Worm (Caenorhabditis elegans) whole organism, L4 larva: Measurements from ENCODE around the gene C15C8.5.

Source experiments
- F10B5.3 ChIP-seq: sonication (generic microtip); optimal IDR thresholded peaks from 2 replicates; lab custom pipeline; 2016; ENCODE audit warnings: mild to moderate bottlenecking, missing genetic modification characterization, missing compliant biosample characterization
- F26F4.8 ChIP-seq: fragments of 200-800 bp; sonication (Bioruptor generic); conservative IDR thresholded peaks from 2 replicates; pipeline ENCODE4 v1.3.6; 2022; ENCODE audit warnings: missing genetic modification characterization, missing compliant biosample characterization
- F37D6.2 ChIP-seq: sonication (generic microtip); optimal IDR thresholded peaks from 2 replicates; lab custom pipeline; 2016; ENCODE audit warnings: mild to moderate bottlenecking, missing genetic modification characterization, missing compliant biosample characterization
- F44E2.7 ChIP-seq: fragments of 200-800 bp; sonication (Bioruptor generic); IDR thresholded peaks from 2 replicates; pipeline ENCODE4 v2.1.2; 2022; ENCODE audit warnings: missing genetic modification characterization, missing compliant biosample characterization
- arid-1 ChIP-seq: fragments of 200-800 bp; sonication (Bioruptor generic); conservative IDR thresholded peaks from 2 replicates; pipeline ENCODE4 v1.3.6; 2022; ENCODE audit warnings: missing genetic modification reagents, missing genetic modification characterization, missing compliant biosample characterization
- ceh-28 ChIP-seq: fragments of 150-350 bp; optimal IDR thresholded peaks from 2 replicates; lab custom pipeline; 2014; ENCODE audit warnings: missing biosample characterization, missing genetic modification reagents, missing genetic modification characterization
- daf-16 ChIP-seq, 3 experiments: sonication (generic microtip); optimal IDR thresholded peaks; 2 replicates each; lab custom pipeline; 2016 to 2017; ENCODE audit warnings: missing genetic modification characterization in 3 of 3, missing genetic modification reagents in 3 of 3, mild to moderate bottlenecking in 2 of 3, missing compliant biosample characterization in 2 of 3, missing biosample characterization in 1 of 3, moderate library complexity in 1 of 3
- daf-19 ChIP-seq: fragments of 200-800 bp; sonication (Bioruptor generic); conservative IDR thresholded peaks from 2 replicates; pipeline ENCODE4 v1.3.6; 2022; ENCODE audit warnings: missing genetic modification characterization, missing compliant biosample characterization
- dmd-6 ChIP-seq: fragments of 200-800 bp; sonication (Bioruptor generic); IDR thresholded peaks from 2 replicates; pipeline ENCODE4 v1.3.6; 2022; ENCODE audit warnings: missing genetic modification reagents, missing genetic modification characterization, missing compliant biosample characterization
- dmd-9 ChIP-seq: fragments of 200-800 bp; sonication (Bioruptor generic); IDR thresholded peaks from 2 replicates; pipeline ENCODE4 v1.3.6; 2022; ENCODE audit warnings: missing genetic modification reagents, missing genetic modification characterization, missing compliant biosample characterization
- dpl-1 ChIP-seq: fragments of 150-350 bp; optimal IDR thresholded peaks from 2 replicates; lab custom pipeline; 2014; ENCODE audit warnings: missing biosample characterization, missing genetic modification reagents, missing genetic modification characterization
- egl-43 ChIP-seq: fragments of 200-800 bp; sonication (Bioruptor generic); IDR thresholded peaks from 2 replicates; pipeline ENCODE4 v1.3.6; 2022; ENCODE audit warnings: missing genetic modification reagents, missing genetic modification characterization, missing compliant biosample characterization
- fkh-10 ChIP-seq: fragments of 150-350 bp; optimal IDR thresholded peaks from 2 replicates; lab custom pipeline; 2014; ENCODE audit warnings: missing biosample characterization, missing genetic modification reagents, missing genetic modification characterization
- hif-1 ChIP-seq, 2 experiments: sonication (generic microtip); optimal IDR thresholded peaks; 2 replicates each; lab custom pipeline; 2016 to 2017; ENCODE audit warnings: missing compliant biosample characterization in 2 of 2, missing genetic modification characterization in 2 of 2, missing genetic modification reagents in 2 of 2, missing genotype in 2 of 2, mild to moderate bottlenecking in 1 of 2
- hlh-30 ChIP-seq: sonication (generic microtip); optimal IDR thresholded peaks from 2 replicates; lab custom pipeline; 2017; ENCODE audit warnings: antibody characterized with exemption, mild to moderate bottlenecking, missing genetic modification characterization, missing compliant biosample characterization; ENCODE audit not compliant: insufficient read depth
- lin-15B ChIP-seq: fragments of 150-350 bp; sonication (generic microtip); optimal IDR thresholded peaks from 3 replicates; lab custom pipeline; 2014; ENCODE audit warnings: missing biosample characterization, missing genetic modification characterization
- lin-38 ChIP-seq: fragments of 200-800 bp; sonication (Bioruptor generic); IDR thresholded peaks from 2 replicates; pipeline ENCODE4 v1.3.6; 2022; ENCODE audit warnings: missing genetic modification reagents, missing genetic modification characterization, missing compliant biosample characterization
- mdt-29 ChIP-seq: fragments of 200-800 bp; sonication (Bioruptor generic); IDR thresholded peaks from 2 replicates; pipeline ENCODE4 v1.3.6; 2022; ENCODE audit warnings: missing genetic modification reagents, missing genetic modification characterization, missing compliant biosample characterization
- mxl-2 ChIP-seq: fragments of 200-800 bp; sonication (Bioruptor generic); conservative IDR thresholded peaks from 2 replicates; pipeline ENCODE4 v1.3.6; 2022; ENCODE audit warnings: missing genetic modification reagents, missing genetic modification characterization, missing compliant biosample characterization
- nhr-10 ChIP-seq: fragments of 150-350 bp; optimal IDR thresholded peaks from 2 replicates; lab custom pipeline; 2014; ENCODE audit warnings: missing biosample characterization, missing genetic modification characterization
- nhr-237 ChIP-seq: sonication (generic microtip); optimal IDR thresholded peaks from 2 replicates; lab custom pipeline; 2017; ENCODE audit warnings: missing biosample characterization, missing genetic modification characterization
- nhr-28 ChIP-seq: fragments of 150-350 bp; optimal IDR thresholded peaks from 2 replicates; lab custom pipeline; 2014; ENCODE audit warnings: missing biosample characterization, missing genetic modification characterization
- nhr-6 ChIP-seq: fragments of 150-350 bp; optimal IDR thresholded peaks from 2 replicates; lab custom pipeline; 2014; ENCODE audit warnings: missing biosample characterization, missing genetic modification characterization
- pha-4 ChIP-seq, 2 experiments: fragments of 150-350 bp in 1 of 2; fragments of 200-800 bp in 1 of 2; sonication (Bioruptor generic) in 1 of 2; IDR thresholded peaks in 1 of 2; optimal IDR thresholded peaks in 1 of 2; 2 replicates each; pipeline versions ENCODE4 v1.3.6 to Lab custom; 2014 to 2022; ENCODE audit warnings: missing genetic modification characterization in 2 of 2, missing genetic modification reagents in 2 of 2, missing biosample characterization in 1 of 2, missing compliant biosample characterization in 1 of 2
- php-3 ChIP-seq: fragments of 200-800 bp; sonication (Bioruptor generic); IDR thresholded peaks from 2 replicates; pipeline ENCODE4 v1.3.6; 2022; ENCODE audit warnings: missing genetic modification reagents, missing genetic modification characterization, missing compliant biosample characterization
- set-16 ChIP-seq: fragments of 200-800 bp; sonication (Bioruptor generic); IDR thresholded peaks from 2 replicates; pipeline ENCODE4 v1.3.6; 2022; ENCODE audit warnings: missing genetic modification reagents, missing genetic modification characterization, missing compliant biosample characterization
- snpc-1.2 ChIP-seq: fragments of 200-800 bp; sonication (Bioruptor generic); IDR thresholded peaks from 2 replicates; pipeline ENCODE4 v1.3.6; 2022; ENCODE audit warnings: missing genetic modification reagents, missing genetic modification characterization, missing compliant biosample characterization
- spr-1 ChIP-seq: sonication (generic microtip); optimal IDR thresholded peaks from 2 replicates; lab custom pipeline; 2016; ENCODE audit warnings: mild to moderate bottlenecking, missing genetic modification characterization, missing compliant biosample characterization
- tag-97 ChIP-seq: fragments of 200-800 bp; sonication (Bioruptor generic); IDR thresholded peaks from 2 replicates; pipeline ENCODE4 v1.3.6; 2022; ENCODE audit warnings: missing genetic modification characterization, missing compliant biosample characterization
- tra-1 ChIP-seq: fragments of 200-800 bp; sonication (Bioruptor generic); IDR thresholded peaks from 2 replicates; pipeline ENCODE4 v1.3.6; 2022; ENCODE audit warnings: missing genetic modification reagents, missing genetic modification characterization, missing compliant biosample characterization
- unc-39 ChIP-seq: sonication (generic microtip); optimal IDR thresholded peaks from 2 replicates; lab custom pipeline; 2017; ENCODE audit warnings: missing biosample characterization, missing genetic modification characterization
- unc-62 ChIP-seq, 3 experiments: fragments of 150-350 bp in 1 of 3; sonication (generic microtip); optimal IDR thresholded peaks in 2 of 3; peaks in 1 of 3; 1 replicate in 1 of 3; 2 replicates in 2 of 3; lab custom pipeline; 2014 to 2017; ENCODE audit warnings: missing biosample characterization in 3 of 3, missing genetic modification characterization in 3 of 3, missing genetic modification reagents in 3 of 3, missing genotype in 1 of 3
- zfp-3 ChIP-seq: fragments of 200-800 bp; sonication (Bioruptor generic); conservative IDR thresholded peaks from 2 replicates; pipeline ENCODE4 v1.3.6; 2022; ENCODE audit warnings: missing genetic modification reagents, missing genetic modification characterization, missing compliant biosample characterization
- zip-2 ChIP-seq: fragments of 150-350 bp; optimal IDR thresholded peaks from 2 replicates; lab custom pipeline; 2014; ENCODE audit warnings: missing biosample characterization, missing genetic modification characterization
- ztf-11 ChIP-seq: fragments of 150-350 bp; optimal IDR thresholded peaks from 2 replicates; lab custom pipeline; 2014; ENCODE audit warnings: missing biosample characterization, missing genetic modification characterization

Gene C15C8.5

DNA sequence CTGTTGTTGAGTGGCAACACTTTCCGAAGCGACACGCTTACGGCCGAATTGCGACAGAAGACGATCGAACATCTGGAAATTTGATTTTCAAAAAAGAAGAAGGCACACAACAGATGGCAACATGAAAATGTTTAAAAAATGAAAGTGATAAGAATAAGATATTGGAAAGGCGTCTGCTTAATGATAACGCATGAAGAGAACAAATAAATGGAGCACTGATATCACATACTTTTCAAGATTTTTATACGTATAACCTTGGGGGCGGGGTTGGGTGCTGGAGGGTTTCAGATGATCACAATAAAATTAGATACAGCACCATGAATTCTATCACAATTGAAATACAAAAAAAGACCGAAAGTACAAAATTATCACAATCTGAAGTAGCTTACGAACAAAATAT, 2.8 kb upstream of the C15C8.5 start, which contains the start of gene C15C8.7 (continued):
- TF ChIP-seq zfp-3 (GFP tag; lab: Robert Waterston, UW) (no peak), ceh-28 (tag; lab: Kevin White, UChicago) (no peak), daf-19 (GFP tag; lab: Robert Waterston, UW) (no peak), hlh-30 (tag; lab: Kevin White, UChicago) (no peak)
- TF ChIP-seq, all 104 proteins: peak for 10

DNA sequence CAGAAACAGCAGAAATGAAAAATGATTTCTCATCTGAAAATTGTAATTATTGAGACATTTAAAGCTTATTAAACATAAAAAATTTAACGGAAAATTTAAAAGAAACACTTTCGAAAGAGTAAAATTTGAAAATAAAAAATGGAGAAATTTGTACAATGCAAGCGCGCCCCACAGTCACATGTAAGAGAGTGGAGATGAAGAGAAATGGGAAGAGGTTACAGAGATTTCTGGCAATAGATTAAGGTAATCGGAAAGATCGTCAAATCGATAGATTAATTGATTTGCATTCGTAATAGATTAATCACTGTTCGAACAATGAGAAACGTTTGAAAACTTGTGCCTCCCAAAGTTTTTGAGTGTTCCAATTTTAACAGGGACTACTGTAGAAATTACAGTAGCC, 376 bp upstream of the C15C8.5 start, which contains the start of gene C15C8.4:
C15C8.4 (minus strand) TSS at position 33 of the 400 bp plus-strand sequence.
- TF ChIP-seq egl-43 (GFP tag; lab: Robert Waterston, UW) = no peak
- no peak for TF ChIP-seq lin-15B (tag; lab: Kevin White, UChicago)
- TF ChIP-seq nhr-6 (tag; lab: Kevin White, UChicago) = peak; percentile 54
- TF ChIP-seq dmd-6 (GFP tag; lab: Robert Waterston, UW) = no peak
- TF ChIP-seq daf-16 (GFP tag; optimal IDR thresholded peaks at IDR 0.05; lab: Kevin White, UChicago) = no peak
- no peak for TF ChIP-seq daf-16 (tag; optimal IDR thresholded peaks at IDR 0.05; lab: Kevin White, UChicago)
- no peak for TF ChIP-seq pha-4 (GFP tag; IDR thresholded peaks at IDR 0.05; lab: Robert Waterston, UW)
- no peak for TF ChIP-seq pha-4 (tag; optimal IDR thresholded peaks at IDR 0.05; lab: Kevin White, UChicago)
- no peak for TF ChIP-seq mdt-29 (GFP tag; lab: Robert Waterston, UW)
- TF ChIP-seq dmd-9 (GFP tag; lab: Robert Waterston, UW) = no peak
- peak; percentile 17 for TF ChIP-seq dpl-1 (GFP tag; lab: Kevin White, UChicago)
- no peak for TF ChIP-seq ceh-28 (tag; lab: Kevin White, UChicago)
- TF ChIP-seq zip-2 (tag; lab: Kevin White, UChicago) = no peak
- no peak for TF ChIP-seq hif-1 (tag; optimal IDR thresholded peaks at IDR 0.05; lab: Kevin White, UChicago)
- no peak for TF ChIP-seq F10B5.3 (tag; lab: Kevin White, UChicago)
- TF ChIP-seq ztf-11 (tag; lab: Kevin White, UChicago) = no peak
- no peak for TF ChIP-seq F26F4.8 (GFP tag; lab: Robert Waterston, UW)
- no peak for TF ChIP-seq nhr-28 (tag; lab: Kevin White, UChicago)

DNA sequence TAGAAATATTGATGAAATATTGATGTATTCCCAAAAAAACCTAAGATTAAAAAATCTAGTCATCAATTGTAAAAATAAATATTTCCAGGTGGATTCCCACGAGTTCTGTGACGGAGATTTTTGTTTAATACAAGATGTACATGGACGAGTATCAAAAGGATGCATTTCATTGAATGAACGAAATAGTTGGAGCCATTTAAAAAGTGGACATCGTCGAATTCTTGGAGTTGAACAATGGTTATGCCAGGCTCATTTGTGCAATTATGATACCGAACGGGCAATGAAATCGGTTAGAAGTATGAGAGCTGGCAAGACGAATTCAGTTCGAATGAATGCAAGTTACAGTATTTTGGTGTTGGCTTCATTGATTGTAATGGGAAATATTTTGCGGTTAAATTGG, 1.8 kb downstream of the C15C8.5 start:
- TF ChIP-seq unc-62 (GFP tag; optimal IDR thresholded peaks at IDR 0.05 in 1 of 2; lab: Kevin White, UChicago) = peak in 1 of 2 experiments; percentile 94
- TF ChIP-seq unc-62 (tag; optimal IDR thresholded peaks at IDR 0.05; lab: Kevin White, UChicago) = no peak
- TF ChIP-seq set-16 (GFP tag; lab: Robert Waterston, UW) = no peak
- TF ChIP-seq mxl-2 = no peak

DNA sequence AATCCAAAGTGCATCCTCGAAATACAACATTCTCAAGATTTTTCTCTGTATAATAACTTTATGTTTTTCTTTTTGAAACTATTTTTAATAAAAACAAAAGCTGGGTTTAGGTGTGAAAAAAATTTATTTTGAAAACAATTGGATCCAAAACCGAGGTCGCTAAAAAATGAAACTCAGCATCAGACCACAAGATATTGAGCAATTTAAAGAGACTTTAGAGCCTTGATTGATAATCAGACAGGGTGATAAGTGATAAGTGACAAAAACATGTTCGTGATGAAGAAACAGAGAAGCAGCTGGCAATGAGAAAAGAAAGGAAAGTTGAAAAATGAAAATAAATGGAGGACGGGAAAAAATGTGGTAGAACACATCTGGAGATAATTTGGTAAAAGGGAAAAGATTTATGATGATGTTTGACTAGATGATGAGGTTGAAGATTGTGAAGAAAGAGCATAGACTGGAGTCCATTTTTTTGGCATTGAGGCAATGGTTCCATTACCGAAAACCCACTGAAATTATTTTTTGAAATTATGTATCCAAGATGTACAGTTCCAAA, 3.8 kb downstream of the C15C8.5 start, which contains the start of gene C15C8.6:
C15C8.6 (minus strand) TSS at position 51 of the 556 bp plus-strand sequence.
- TF ChIP-seq snpc-1.2 (GFP tag; lab: Robert Waterston, UW) = no peak
- TF ChIP-seq unc-62 (GFP tag; optimal IDR thresholded peaks at IDR 0.05 in 1 of 2; lab: Kevin White, UChicago) = peak in 1 of 2 experiments; percentile 50
- no peak for TF ChIP-seq unc-62 (tag; optimal IDR thresholded peaks at IDR 0.05; lab: Kevin White, UChicago)

DNA sequence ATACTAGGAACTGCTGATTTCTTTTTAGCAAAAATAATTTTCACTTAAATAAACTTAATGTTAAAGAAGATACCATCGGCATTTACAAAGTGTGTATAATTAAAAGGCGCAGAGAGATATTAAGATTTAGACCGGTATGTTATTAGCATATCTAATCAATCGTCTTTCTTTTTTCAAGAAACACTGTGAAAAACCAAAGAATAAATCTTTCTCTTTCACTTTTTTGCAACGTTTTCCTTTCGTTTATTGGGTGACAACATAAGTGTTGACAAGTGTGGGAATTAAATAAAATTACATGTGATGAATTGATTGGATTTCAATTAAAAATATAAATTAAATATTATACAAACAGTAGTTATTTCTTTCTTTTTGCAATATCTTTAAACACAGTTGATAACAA, 4.6 kb downstream of the C15C8.5 start, which contains the start of gene C15C8.8:
C15C8.8 (minus strand) TSS at position 101 of the 400 bp plus-strand sequence.
- TF ChIP-seq spr-1 (tag; lab: Kevin White, UChicago) = no peak
- TF ChIP-seq tra-1 (GFP tag; lab: Robert Waterston, UW) = no peak
- TF ChIP-seq lin-38 (GFP tag; lab: Robert Waterston, UW) = no peak
- TF ChIP-seq arid-1 = no peak
- TF ChIP-seq fkh-10 (GFP tag; lab: Kevin White, UChicago) = no peak
- TF ChIP-seq nhr-237 (tag; lab: Kevin White, UChicago) = no peak
- no peak for TF ChIP-seq F37D6.2 (tag; lab: Kevin White, UChicago)
- TF ChIP-seq unc-39 (tag; lab: Kevin White, UChicago) = no peak
- no peak for TF ChIP-seq tag-97 (GFP tag; lab: Robert Waterston, UW)
- TF ChIP-seq F26F4.8 (GFP tag; lab: Robert Waterston, UW) = no peak
- no peak for TF ChIP-seq nhr-10 (tag; lab: Kevin White, UChicago)
- TF ChIP-seq F44E2.7 (GFP tag; lab: Robert Waterston, UW) = no peak
- TF ChIP-seq php-3 (GFP tag; lab: Robert Waterston, UW) = no peak
- TF ChIP-seq, all 104 proteins: peak for 0
